Worm (Caenorhabditis elegans): ENCODE measurements around the gene gst-28.

ce11 chrII:15178494-15178893 lies 11.1 kb upstream of the gst-28 start, which contains the start of gene gst-32:
- TF ChIP-seq flt-1 (GFP tag; IDR thresholded peaks at IDR 0.05) (no peak), hmg-4 (GFP tag; optimal IDR thresholded peaks at IDR 0.05) (no peak), aly-1 (tag; optimal IDR thresholded peaks at IDR 0.05) (no peak), ama-1 (optimal IDR thresholded peaks at IDR 0.05) (no peak), hmbx-1 (tag; optimal IDR thresholded peaks at IDR 0.05) (no peak), F13C5.2 (tag; optimal IDR thresholded peaks at IDR 0.05) (no peak), tbx-37 (GFP tag; conservative IDR thresholded peaks at IDR 0.05) (no peak), hnd-1 (tag; optimal IDR thresholded peaks at IDR 0.05) (no peak), ets-7 (tag; optimal IDR thresholded peaks at IDR 0.05) (no peak), sea-1 (GFP tag; conservative IDR thresholded peaks at IDR 0.05) (no peak), ceh-13 (GFP tag; optimal IDR thresholded peaks at IDR 0.05) (no peak), ceh-36 (tag; optimal IDR thresholded peaks at IDR 0.05) (no peak), B0310.2 (tag; optimal IDR thresholded peaks at IDR 0.05) (no peak)

Data from whole organism, early embryonic.